Fruit fly (Drosophila melanogaster): ENCODE measurements around the gene Fim.

dm6 chrX:17330678-17331261 is 29.0 kb upstream of the Fim start:
- TF ChIP-seq usp (GFP tag; optimal IDR thresholded peaks at IDR 0.05) (no peak), EcR (GFP tag; optimal IDR thresholded peaks at IDR 0.05) (no peak), psq (optimal IDR thresholded peaks at IDR 0.05) (no peak), CG8478 (optimal IDR thresholded peaks at IDR 0.05) (no peak), pan (optimal IDR thresholded peaks at IDR 0.05) (no peak), Dll (optimal IDR thresholded peaks at IDR 0.05) (no peak)

Data from whole organism.